Worm (Caenorhabditis elegans): ENCODE results near the gene K02C4.2.

DNA sequence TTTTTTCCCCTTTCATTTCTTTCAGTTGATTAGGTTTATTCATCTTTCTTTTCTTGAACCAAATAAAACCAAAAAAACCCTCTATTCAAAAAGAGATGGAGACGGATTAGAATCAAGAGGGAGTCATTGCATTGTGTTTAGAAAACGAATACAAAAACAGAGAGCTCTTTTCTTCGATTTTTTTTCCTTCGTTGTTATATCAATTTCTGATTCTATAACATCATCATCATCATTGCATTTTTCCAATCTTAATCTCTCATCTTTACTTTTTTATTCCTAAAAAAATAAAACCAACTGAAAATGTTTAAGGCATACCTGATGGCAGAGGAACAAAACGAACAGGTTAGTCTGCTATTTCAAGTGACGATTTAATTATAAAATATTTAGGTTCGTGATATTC is 16.8 kb upstream of the K02C4.2 start, which contains the start of gene T05H10.8:
- TF ChIP-seq nfyb-1 (GFP tag; IDR thresholded peaks at IDR 0.05) (no peak), cebp-1 (GFP tag; IDR thresholded peaks at IDR 0.05) (no peak), cebp-1 (tag; optimal IDR thresholded peaks at IDR 0.05) (no peak), efl-1 (GFP tag; optimal IDR thresholded peaks at IDR 0.05) (no peak), cebp-2 (GFP tag; IDR thresholded peaks at IDR 0.05) (no peak), pha-4 (tag; optimal IDR thresholded peaks at IDR 0.05) (no peak), nfya-2 (GFP tag; IDR thresholded peaks at IDR 0.05) (no peak), ama-1 (optimal IDR thresholded peaks at IDR 0.05) (no peak), ama-1 (GFP tag; optimal IDR thresholded peaks at IDR 0.05) (no peak), F49E8.2 (tag; optimal IDR thresholded peaks at IDR 0.05; ENCODE audit: insufficient read depth) (no peak), snpc-4 (GFP tag; optimal IDR thresholded peaks at IDR 0.05) (no peak), snpc-4 (tag; optimal IDR thresholded peaks at IDR 0.05) (no peak), aptf-2 (GFP tag; conservative IDR thresholded peaks at IDR 0.05) (no peak), hsf-1 (GFP tag; IDR thresholded peaks at IDR 0.05) (no peak), K11D2.4 (GFP tag; IDR thresholded peaks at IDR 0.05) (no peak)

All from whole organism, young adult.